Worm (Caenorhabditis elegans): Measurements from ENCODE around the gene nhr-119.
A peak's percentile ranks its signal among the peaks of the same experiment; 100 is the strongest.

Gene nhr-119

DNA sequence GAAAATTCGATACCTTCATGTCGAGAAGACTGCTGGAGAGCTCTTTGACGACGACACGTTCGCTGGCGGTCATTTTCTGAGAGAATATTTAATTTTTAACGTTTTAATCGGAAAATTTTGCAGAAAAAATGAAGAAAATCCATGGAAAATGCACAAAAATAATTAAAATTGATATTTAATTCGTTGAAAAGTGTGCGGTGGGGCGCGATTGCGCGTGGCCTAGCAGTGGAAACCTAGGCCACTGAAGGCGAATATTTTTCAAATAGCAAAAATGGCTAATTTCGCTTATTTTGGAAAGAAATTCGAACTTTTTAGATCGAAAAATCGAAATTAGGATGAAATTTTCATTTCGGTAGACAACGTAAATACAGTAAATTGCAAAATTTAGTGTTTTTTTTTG lies 47.9 kb downstream of the nhr-119 start, which contains the start of gene F29A7.6:
Gene F29A7.6 (minus strand): TSS at position 76 of the 400 bp plus-strand sequence.
- TF ChIP-seq tbx-8 (GFP tag; optimal IDR thresholded peaks at IDR 0.05) (no peak), cnd-1 (tag; optimal IDR thresholded peaks at IDR 0.05) (no peak), nhr-76 (tag; optimal IDR thresholded peaks at IDR 0.05) (no peak), M03D4.4 (tag; optimal IDR thresholded peaks at IDR 0.05) (peak; percentile 20), mab-5 (tag; optimal IDR thresholded peaks at IDR 0.05) (no peak), blmp-1 (tag; optimal IDR thresholded peaks at IDR 0.05) (no peak), bed-3 (GFP tag; optimal IDR thresholded peaks at IDR 0.05) (no peak), ces-1 (GFP tag; optimal IDR thresholded peaks at IDR 0.05) (peak; percentile 74), nhr-12 (tag; optimal IDR thresholded peaks at IDR 0.05) (no peak), ceh-83 (GFP tag; optimal IDR thresholded peaks at IDR 0.05) (no peak), ceh-43 (GFP tag; optimal IDR thresholded peaks at IDR 0.05) (no peak), hlh-1 (tag; optimal IDR thresholded peaks at IDR 0.05) (peak; percentile 2), zip-8 (tag; optimal IDR thresholded peaks at IDR 0.05) (no peak), lin-13 (tag; optimal IDR thresholded peaks at IDR 0.05) (peak; percentile 51), ceh-39 (tag; optimal IDR thresholded peaks at IDR 0.05) (no peak), mls-2 (tag; optimal IDR thresholded peaks at IDR 0.05) (no peak), unc-62 (GFP tag; optimal IDR thresholded peaks at IDR 0.05) (no peak), nhr-237 (tag; optimal IDR thresholded peaks at IDR 0.05) (no peak), sptf-1 (tag; optimal IDR thresholded peaks at IDR 0.05) (peak; percentile 65), mep-1 (tag; optimal IDR thresholded peaks at IDR 0.05) (peak; percentile 36), unc-39 (tag; optimal IDR thresholded peaks at IDR 0.05) (no peak), elt-1 (tag; optimal IDR thresholded peaks at IDR 0.05; ENCODE audit: borderline replicate concordance, insufficient read depth) (no peak), ham-2 (GFP tag; optimal IDR thresholded peaks at IDR 0.05) (peak; percentile 46), drap-1 (GFP tag; optimal IDR thresholded peaks at IDR 0.05) (no peak), pha-4 (tag; optimal IDR thresholded peaks at IDR 0.05) (peak; percentile 18), lin-32 (GFP tag; optimal IDR thresholded peaks at IDR 0.05) (no peak)

DNA sequence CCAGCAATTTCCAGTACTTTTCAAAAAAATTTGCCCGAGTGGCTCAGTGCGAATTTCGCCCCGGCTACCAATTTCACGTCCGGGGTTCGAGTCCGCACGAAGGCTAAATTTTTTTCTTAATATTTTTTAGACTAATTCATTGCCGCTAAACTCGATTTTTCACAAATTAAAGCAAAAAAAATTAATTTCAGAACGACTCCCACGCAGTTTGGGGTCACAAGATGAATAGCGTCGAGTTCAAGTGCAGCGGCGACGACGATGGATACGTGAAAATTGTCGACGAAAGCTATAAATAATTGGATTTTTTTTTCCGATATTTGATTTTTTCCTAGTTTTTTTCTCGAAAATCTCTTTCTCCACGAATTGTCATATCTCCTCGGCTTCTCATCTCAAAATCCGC lies 49.1 kb downstream of the nhr-119 start:
- no peak for TF ChIP-seq nhr-28 (tag; optimal IDR thresholded peaks at IDR 0.05)
- no peak for TF ChIP-seq bed-3 (GFP tag; optimal IDR thresholded peaks at IDR 0.05)
- no peak for TF ChIP-seq zip-8 (tag; optimal IDR thresholded peaks at IDR 0.05)
- TF ChIP-seq hlh-1 (tag; optimal IDR thresholded peaks at IDR 0.05): no peak
- TF ChIP-seq unc-120 (tag; optimal IDR thresholded peaks at IDR 0.05; ENCODE audit: poor library complexity, severe bottlenecking): no peak
- TF ChIP-seq cnd-1 (tag; optimal IDR thresholded peaks at IDR 0.05): no peak
- no peak for TF ChIP-seq flh-1 (GFP tag; optimal IDR thresholded peaks at IDR 0.05)
- TF ChIP-seq mls-2 (tag; optimal IDR thresholded peaks at IDR 0.05): no peak
- TF ChIP-seq lin-13 (tag; optimal IDR thresholded peaks at IDR 0.05): no peak
- no peak for TF ChIP-seq unc-62 (GFP tag; optimal IDR thresholded peaks at IDR 0.05)
- TF ChIP-seq nhr-76 (tag; optimal IDR thresholded peaks at IDR 0.05): no peak
- TF ChIP-seq mab-5 (tag; optimal IDR thresholded peaks at IDR 0.05): no peak
- no peak for TF ChIP-seq elt-1 (tag; optimal IDR thresholded peaks at IDR 0.05; ENCODE audit: borderline replicate concordance, insufficient read depth)
- no peak for TF ChIP-seq nhr-12 (tag; optimal IDR thresholded peaks at IDR 0.05)

DNA sequence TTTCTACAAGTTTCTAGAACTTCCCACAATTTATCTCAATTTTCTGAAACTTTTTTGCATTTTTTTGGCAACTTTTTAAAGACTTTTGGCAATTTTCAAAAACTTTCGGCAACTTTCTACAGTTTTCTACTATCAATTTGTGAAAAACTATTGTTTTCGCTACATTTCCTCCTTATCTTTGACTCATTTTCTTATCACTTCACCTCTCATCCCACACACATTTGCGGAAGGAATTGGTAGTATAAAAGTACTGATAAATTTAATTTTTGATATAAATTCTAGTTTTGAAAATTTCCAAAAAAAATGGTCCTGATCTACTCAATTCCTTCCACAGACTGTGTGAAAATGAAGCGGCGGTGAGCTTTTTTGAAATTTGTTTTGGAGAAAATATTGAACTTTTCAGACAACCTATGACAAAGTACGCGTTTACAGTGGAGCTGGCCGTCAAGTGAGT lies 50.8 kb downstream of the nhr-119 start, which contains the start of gene F29A7.4:
Gene F29A7.4 (plus strand): TSS at position 404 of the 454 bp plus-strand sequence.
- TF ChIP-seq lin-13 (tag; optimal IDR thresholded peaks at IDR 0.05): no peak

DNA sequence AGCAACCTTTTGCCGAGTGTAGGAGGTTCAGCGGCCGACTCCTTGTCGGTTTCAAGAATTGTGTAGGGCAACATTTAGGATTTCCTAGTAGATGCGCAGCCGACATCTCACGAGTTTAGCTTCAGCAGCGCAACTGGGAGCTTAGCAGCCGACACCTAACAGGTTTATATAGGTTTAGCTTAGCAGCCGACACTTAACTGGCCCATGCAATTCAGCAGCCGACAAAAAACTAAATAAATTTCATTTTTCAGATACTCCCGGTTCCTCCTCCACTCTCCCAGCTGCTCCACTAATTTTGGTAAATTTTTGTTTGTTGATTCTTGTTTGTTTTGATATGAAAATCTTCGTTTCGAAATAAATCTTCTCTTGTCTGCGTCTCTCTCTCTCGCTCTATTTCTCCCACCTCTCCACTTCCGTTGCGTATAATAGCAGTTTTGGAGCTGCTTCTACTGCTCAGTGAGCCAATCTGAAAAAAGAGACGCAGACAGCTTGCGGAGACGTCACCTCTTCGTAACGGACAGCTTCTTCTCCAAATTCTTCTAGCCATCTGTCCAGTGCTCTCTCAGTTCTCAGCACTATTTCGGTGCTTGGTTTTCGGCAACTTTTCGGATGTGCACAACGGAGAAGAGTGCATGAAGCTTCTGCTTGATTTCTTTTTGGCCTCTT lies 52.3 kb downstream of the nhr-119 start:
- no peak for TF ChIP-seq snpc-4 (tag; optimal IDR thresholded peaks at IDR 0.05)
- TF ChIP-seq M03D4.4 (tag; optimal IDR thresholded peaks at IDR 0.05): no peak
- TF ChIP-seq nhr-12 (tag; optimal IDR thresholded peaks at IDR 0.05): no peak
- no peak for TF ChIP-seq tbx-8 (GFP tag; optimal IDR thresholded peaks at IDR 0.05)
- TF ChIP-seq blmp-1 (tag; optimal IDR thresholded peaks at IDR 0.05): no peak
- no peak for TF ChIP-seq mab-5 (tag; optimal IDR thresholded peaks at IDR 0.05)
- no peak for TF ChIP-seq ceh-83 (GFP tag; optimal IDR thresholded peaks at IDR 0.05)
- no peak for TF ChIP-seq unc-39 (tag; optimal IDR thresholded peaks at IDR 0.05)
- no peak for TF ChIP-seq zip-8 (tag; optimal IDR thresholded peaks at IDR 0.05)
- TF ChIP-seq cnd-1 (tag; optimal IDR thresholded peaks at IDR 0.05): no peak
- TF ChIP-seq ham-2 (GFP tag; optimal IDR thresholded peaks at IDR 0.05): no peak
- TF ChIP-seq mep-1 (tag; optimal IDR thresholded peaks at IDR 0.05): peak; percentile 48
- no peak for TF ChIP-seq ceh-43 (GFP tag; optimal IDR thresholded peaks at IDR 0.05)
- TF ChIP-seq lsy-2 (tag; optimal IDR thresholded peaks at IDR 0.05): no peak
- TF ChIP-seq drap-1 (GFP tag; optimal IDR thresholded peaks at IDR 0.05): no peak
- TF ChIP-seq unc-62 (GFP tag; optimal IDR thresholded peaks at IDR 0.05): peak; percentile 73
- no peak for TF ChIP-seq mls-2 (tag; optimal IDR thresholded peaks at IDR 0.05)
- no peak for TF ChIP-seq nhr-76 (tag; optimal IDR thresholded peaks at IDR 0.05)
- TF ChIP-seq pha-4 (tag; optimal IDR thresholded peaks at IDR 0.05): no peak
- no peak for TF ChIP-seq lin-32 (GFP tag; optimal IDR thresholded peaks at IDR 0.05)
- TF ChIP-seq ces-1 (GFP tag; optimal IDR thresholded peaks at IDR 0.05): peak; percentile 80

Data from whole organism, mixed stage, embryonic.